Worm (Caenorhabditis elegans): ENCODE results near the gene unc-31.

ce11 chrIV:12781804-12782449 is 8.3 kb downstream of the unc-31 start:
- TF ChIP-seq snpc-4 (tag; optimal IDR thresholded peaks at IDR 0.05) (no peak), blmp-1 (tag; optimal IDR thresholded peaks at IDR 0.05) (no peak), sptf-1 (tag; optimal IDR thresholded peaks at IDR 0.05) (no peak), mep-1 (tag; optimal IDR thresholded peaks at IDR 0.05) (no peak), nhr-237 (tag; optimal IDR thresholded peaks at IDR 0.05) (no peak)

Measured in whole organism, mixed stage, embryonic.